Worm (Caenorhabditis elegans): ENCODE data around the gene cth-1.

ce11 chrV:16139529-16139928 lies 39.0 kb downstream of the cth-1 start, which contains the start of gene clc-11:
- no peak for TF ChIP-seq mdl-1 (tag; optimal IDR thresholded peaks at IDR 0.05)
- no peak for TF ChIP-seq skn-1 (tag; optimal IDR thresholded peaks at IDR 0.05)
- TF ChIP-seq ama-1 (optimal IDR thresholded peaks at IDR 0.05), result no peak
- TF ChIP-seq sem-4 (tag; optimal IDR thresholded peaks at IDR 0.05), result no peak
- TF ChIP-seq nhr-10 (tag; optimal IDR thresholded peaks at IDR 0.05), result no peak
- TF ChIP-seq lsy-2 (tag; optimal IDR thresholded peaks at IDR 0.05), result no peak
- TF ChIP-seq fos-1 (tag; optimal IDR thresholded peaks at IDR 0.05), result peak; percentile 31
